In genomic region chr3R:24186188-24186587, dm6 we compare ENCODE assay signal across 1 fruit fly cellular context.
A peak's percentile ranks its signal among the peaks of the same experiment; 100 is the strongest.
TF ChIP-seq lines count a peak whose summit lies in the region.

TSS of gene mora (plus strand) at chr3R:24186359.

TF ChIP-seq in whole organism, embryonic, 481 proteins besides CTCF, POLR2A, EP300 and RAD21 (continued from another document):
- TF ChIP-seq sd (tag; optimal IDR thresholded peaks at IDR 0.05; lab: Kevin White, UChicago), result peak; percentile 48
- TF ChIP-seq CG34224 (GFP tag; IDR thresholded peaks at IDR 0.05; lab: Robert Waterston, UW; ENCODE audit: partially characterized antibody), result no peak
- no peak for TF ChIP-seq ara (GFP tag; IDR thresholded peaks at IDR 0.05; lab: Robert Waterston, UW)
- TF ChIP-seq CG2120 (GFP tag; optimal IDR thresholded peaks at IDR 0.05; lab: Kevin White, UChicago), result no peak
- TF ChIP-seq pzg (GFP tag; optimal IDR thresholded peaks at IDR 0.05; lab: Kevin White, UChicago), result peak; percentile 65
- no peak for TF ChIP-seq CG42726 (GFP tag; IDR thresholded peaks at IDR 0.05; lab: Robert Waterston, UW; ENCODE audit: partially characterized antibody)
- TF ChIP-seq dysf (GFP tag; IDR thresholded peaks at IDR 0.05; lab: Robert Waterston, UW), result no peak
- no peak for TF ChIP-seq HLHmδ (GFP tag; optimal IDR thresholded peaks at IDR 0.05; lab: Kevin White, UChicago)
- TF ChIP-seq CG15514 (GFP tag; optimal IDR thresholded peaks at IDR 0.05; lab: Kevin White, UChicago), result peak; percentile 6
- TF ChIP-seq tap (tag; optimal IDR thresholded peaks at IDR 0.05; lab: Kevin White, UChicago), result no peak
- no peak for TF ChIP-seq CG12219 (GFP tag; optimal IDR thresholded peaks at IDR 0.05; lab: Kevin White, UChicago)
- no peak for TF ChIP-seq dmrt99B (tag; optimal IDR thresholded peaks at IDR 0.05; lab: Kevin White, UChicago)
- peak; percentile 39 for TF ChIP-seq stwl (tag; optimal IDR thresholded peaks at IDR 0.05; lab: Kevin White, UChicago)
- no peak for TF ChIP-seq CG7786 (GFP tag; optimal IDR thresholded peaks at IDR 0.05; lab: Kevin White, UChicago)
- no peak for TF ChIP-seq CrebB (tag; optimal IDR thresholded peaks at IDR 0.05; lab: Kevin White, UChicago)
- no peak for TF ChIP-seq CG31365 (tag; optimal IDR thresholded peaks at IDR 0.05; lab: Kevin White, UChicago)
- no peak for TF ChIP-seq dati (GFP tag; IDR thresholded peaks at IDR 0.05; lab: Robert Waterston, UW)
- no peak for TF ChIP-seq CG17568 (GFP tag; optimal IDR thresholded peaks at IDR 0.05; lab: Kevin White, UChicago)
- no peak for TF ChIP-seq tgo (GFP tag; IDR thresholded peaks at IDR 0.05; lab: Robert Waterston, UW)
- no peak for TF ChIP-seq fd64A (GFP tag; optimal IDR thresholded peaks at IDR 0.05; lab: Kevin White, UChicago)
- no peak for TF ChIP-seq klu (GFP tag; IDR thresholded peaks at IDR 0.05; lab: Robert Waterston, UW)
- no peak for TF ChIP-seq CG2199 (GFP tag; IDR thresholded peaks at IDR 0.05; lab: Robert Waterston, UW)
- TF ChIP-seq Sry-δ (GFP tag; optimal IDR thresholded peaks at IDR 0.05; lab: Kevin White, UChicago), result peak; percentile 12
- no peak for TF ChIP-seq CG13123 (GFP tag; optimal IDR thresholded peaks at IDR 0.05; lab: Kevin White, UChicago)
- TF ChIP-seq CG1602 (GFP tag; optimal IDR thresholded peaks at IDR 0.05; lab: Kevin White, UChicago), result no peak
- TF ChIP-seq CG12744 (GFP tag; optimal IDR thresholded peaks at IDR 0.05; lab: Kevin White, UChicago), result no peak
- peak; percentile 80 for TF ChIP-seq twi (tag; optimal IDR thresholded peaks at IDR 0.05; lab: Kevin White, UChicago)
- no peak for TF ChIP-seq fd96Cb (tag; optimal IDR thresholded peaks at IDR 0.05; lab: Kevin White, UChicago)
- TF ChIP-seq vvl (GFP tag; IDR thresholded peaks at IDR 0.05; lab: Robert Waterston, UW), result no peak
- no peak for TF ChIP-seq CG10431 (GFP tag; optimal IDR thresholded peaks at IDR 0.05; lab: Kevin White, UChicago)
- no peak for TF ChIP-seq Mes4 (GFP tag; optimal IDR thresholded peaks at IDR 0.05; lab: Kevin White, UChicago)
- TF ChIP-seq CG13287 (GFP tag; IDR thresholded peaks at IDR 0.05; lab: Robert Waterston, UW; ENCODE audit: partially characterized antibody), result peak; percentile 49
- TF ChIP-seq CG1603 (tag; optimal IDR thresholded peaks at IDR 0.05; lab: Kevin White, UChicago), result peak; percentile 59
- TF ChIP-seq yki (optimal IDR thresholded peaks at IDR 0.05; lab: Kevin White, UChicago), result no peak
- no peak for TF ChIP-seq CG2712 (tag; optimal IDR thresholded peaks at IDR 0.05; lab: Kevin White, UChicago)
- no peak for TF ChIP-seq pfk (GFP tag; optimal IDR thresholded peaks at IDR 0.05; lab: Kevin White, UChicago)
- no peak for TF ChIP-seq CG12071 (GFP tag; optimal IDR thresholded peaks at IDR 0.05; lab: Kevin White, UChicago)
- TF ChIP-seq Blimp-1 (GFP tag; optimal IDR thresholded peaks at IDR 0.05; lab: Kevin White, UChicago), result no peak
- TF ChIP-seq Dll (GFP tag; IDR thresholded peaks at IDR 0.05; lab: Robert Waterston, UW; ENCODE audit: partially characterized antibody), result 0 out of 4 replicates have a peak, but pooled peaks have one; percentile 29
- peak; percentile 47 for TF ChIP-seq BEAF-32 (GFP tag; optimal IDR thresholded peaks at IDR 0.05; lab: Kevin White, UChicago)
- no peak for TF ChIP-seq Neu2 (GFP tag; optimal IDR thresholded peaks at IDR 0.05; lab: Kevin White, UChicago; ENCODE audit: borderline replicate concordance)
- no peak for TF ChIP-seq Chrac-16 (GFP tag; optimal IDR thresholded peaks at IDR 0.05; lab: Kevin White, UChicago)
- no peak for TF ChIP-seq Lhr (GFP tag; optimal IDR thresholded peaks at IDR 0.05; lab: Kevin White, UChicago)
- no peak for TF ChIP-seq Meics (GFP tag; optimal IDR thresholded peaks at IDR 0.05; lab: Kevin White, UChicago)
- TF ChIP-seq phol (tag; optimal IDR thresholded peaks at IDR 0.05; lab: Kevin White, UChicago), result peak; percentile 15
- no peak for TF ChIP-seq dan (GFP tag; IDR thresholded peaks at IDR 0.05; lab: Robert Waterston, UW)
- no peak for TF ChIP-seq hkb (optimal IDR thresholded peaks at IDR 0.05; lab: Kevin White, UChicago)
- no peak for TF ChIP-seq hkb (GFP tag; IDR thresholded peaks at IDR 0.05; lab: Robert Waterston, UW)
- TF ChIP-seq CG9797 (GFP tag; optimal IDR thresholded peaks at IDR 0.05; lab: Kevin White, UChicago), result peak; percentile 86
- TF ChIP-seq pan (optimal IDR thresholded peaks at IDR 0.05; lab: Kevin White, UChicago), result no peak
- TF ChIP-seq pan (GFP tag; optimal IDR thresholded peaks at IDR 0.05 in 1 of 2, IDR thresholded peaks at IDR 0.05 in 1 of 2), result no peak
- TF ChIP-seq B-H2 (GFP tag; optimal IDR thresholded peaks at IDR 0.05; lab: Kevin White, UChicago), result no peak
- no peak for TF ChIP-seq CG17328 (GFP tag; IDR thresholded peaks at IDR 0.05; lab: Robert Waterston, UW)
- no peak for TF ChIP-seq TFAM (GFP tag; optimal IDR thresholded peaks at IDR 0.05; lab: Kevin White, UChicago)
- no peak for TF ChIP-seq kni (GFP tag; optimal IDR thresholded peaks at IDR 0.05; lab: Kevin White, UChicago)
- no peak for TF ChIP-seq fu2 (GFP tag; optimal IDR thresholded peaks at IDR 0.05; lab: Kevin White, UChicago)
- no peak for TF ChIP-seq Dref (GFP tag; IDR thresholded peaks at IDR 0.05; lab: Robert Waterston, UW)
- peak; percentile 88 for TF ChIP-seq gfzf (GFP tag; optimal IDR thresholded peaks at IDR 0.05; lab: Kevin White, UChicago)
- TF ChIP-seq CG11456 (GFP tag; IDR thresholded peaks at IDR 0.05; lab: Robert Waterston, UW), result no peak
- peak; percentile 13; the same call in 1 of the 2 replicates for TF ChIP-seq amos (GFP tag; IDR thresholded peaks at IDR 0.05; lab: Robert Waterston, UW; ENCODE audit: partially characterized antibody)
- TF ChIP-seq slp2 (GFP tag; optimal IDR thresholded peaks at IDR 0.05; lab: Kevin White, UChicago), result no peak
- TF ChIP-seq NfI (GFP tag; optimal IDR thresholded peaks at IDR 0.05; lab: Kevin White, UChicago), result no peak
- TF ChIP-seq abd-A (tag; optimal IDR thresholded peaks at IDR 0.05; lab: Kevin White, UChicago), result no peak
- TF ChIP-seq Scr (GFP tag; IDR thresholded peaks at IDR 0.05; lab: Robert Waterston, UW; ENCODE audit: partially characterized antibody), result 0 out of 2 replicates have a peak, but pooled peaks have one; percentile 28
- peak; percentile 16; the same call in 1 of the 2 replicates for TF ChIP-seq unc-4 (GFP tag; IDR thresholded peaks at IDR 0.05; lab: Robert Waterston, UW; ENCODE audit: partially characterized antibody)
- peak; percentile 11; the same call in 1 of the 3 replicates for TF ChIP-seq row (GFP tag; IDR thresholded peaks at IDR 0.05; lab: Robert Waterston, UW)
- no peak for TF ChIP-seq ranshi (GFP tag; IDR thresholded peaks at IDR 0.05; lab: Robert Waterston, UW)
- TF ChIP-seq D (optimal IDR thresholded peaks at IDR 0.05; lab: Kevin White, UChicago), result no peak
- TF ChIP-seq D (GFP tag; optimal IDR thresholded peaks at IDR 0.05; lab: Kevin White, UChicago), result no peak
- peak; percentile 22 for TF ChIP-seq CG9437 (GFP tag; optimal IDR thresholded peaks at IDR 0.05; lab: Kevin White, UChicago)
- no peak for TF ChIP-seq CG12391 (tag; optimal IDR thresholded peaks at IDR 0.05; lab: Kevin White, UChicago)
- no peak for TF ChIP-seq Camta (GFP tag; optimal IDR thresholded peaks at IDR 0.05; lab: Kevin White, UChicago)
- TF ChIP-seq zfh2 (GFP tag; optimal IDR thresholded peaks at IDR 0.05; lab: Kevin White, UChicago), result no peak
- no peak for TF ChIP-seq nmo (GFP tag; optimal IDR thresholded peaks at IDR 0.05; lab: Kevin White, UChicago)
- TF ChIP-seq CG14710 (tag; optimal IDR thresholded peaks at IDR 0.05; lab: Kevin White, UChicago), result peak; percentile 40
- no peak for TF ChIP-seq tin (GFP tag; optimal IDR thresholded peaks at IDR 0.05; lab: Kevin White, UChicago)
- TF ChIP-seq HLH54F (GFP tag; optimal IDR thresholded peaks at IDR 0.05; lab: Kevin White, UChicago), result no peak
- peak; percentile 26 for TF ChIP-seq trem (tag; optimal IDR thresholded peaks at IDR 0.05; lab: Kevin White, UChicago)
- no peak for TF ChIP-seq sna (GFP tag; IDR thresholded peaks at IDR 0.05; lab: Robert Waterston, UW; ENCODE audit: partially characterized antibody)
- no peak for TF ChIP-seq lbe (GFP tag; optimal IDR thresholded peaks at IDR 0.05; lab: Kevin White, UChicago)
- TF ChIP-seq CG2889 (GFP tag; IDR thresholded peaks at IDR 0.05; lab: Robert Waterston, UW), result no peak
- TF ChIP-seq ewg (GFP tag; optimal IDR thresholded peaks at IDR 0.05; lab: Kevin White, UChicago), result no peak
- TF ChIP-seq Sin3A (optimal IDR thresholded peaks at IDR 0.05; lab: Kevin White, UChicago), result peak; percentile 40
- peak; percentile 38 for TF ChIP-seq CG3995 (GFP tag; optimal IDR thresholded peaks at IDR 0.05; lab: Kevin White, UChicago)
- TF ChIP-seq CG11398 (GFP tag; optimal IDR thresholded peaks at IDR 0.05; lab: Kevin White, UChicago), result no peak
